Fruit fly (Drosophila melanogaster) whole organism, prepupa: ENCODE measurements around the gene Sirt7.

ENCODE experiments used
- CG10669 ChIP-seq: fragments of 200-800 bp; sonication (Bioruptor generic); optimal IDR thresholded peaks from 3 replicates; lab custom pipeline; 2018; ENCODE audit warnings: missing biosample characterization, mild to moderate bottlenecking, missing genetic modification characterization, moderate library complexity
- CG11762 ChIP-seq: fragments of 200-800 bp; sonication (Bioruptor generic); optimal IDR thresholded peaks from 3 replicates; lab custom pipeline; 2016; ENCODE audit warnings: missing biosample characterization, missing genetic modification characterization; ENCODE audit not compliant: insufficient read depth
- CG4318 ChIP-seq: fragments of 200-800 bp; sonication (Bioruptor generic); optimal IDR thresholded peaks from 3 replicates; lab custom pipeline; 2017; ENCODE audit warnings: missing biosample characterization, mild to moderate bottlenecking, missing genetic modification characterization
- CG6854 ChIP-seq: fragments of 200-800 bp; sonication (Bioruptor generic); optimal IDR thresholded peaks from 2 replicates; lab custom pipeline; 2017; ENCODE audit warnings: missing biosample characterization, mild to moderate bottlenecking, missing genetic modification characterization
- CG8319 ChIP-seq: fragments of 200-800 bp; sonication (Bioruptor generic); optimal IDR thresholded peaks from 3 replicates; lab custom pipeline; 2016; ENCODE audit warnings: missing biosample characterization, missing genetic modification characterization
- Eip75B ChIP-seq: fragments of 200-800 bp; sonication (Bioruptor generic); optimal IDR thresholded peaks from 3 replicates; lab custom pipeline; 2016; ENCODE audit warnings: missing biosample characterization, missing genetic modification characterization
- Ets21C ChIP-seq: fragments of 200-800 bp; sonication (Bioruptor generic); optimal IDR thresholded peaks from 3 replicates; lab custom pipeline; 2016; ENCODE audit warnings: missing biosample characterization, missing genetic modification characterization
- Gug ChIP-seq: fragments of 200-800 bp; sonication (Bioruptor generic); IDR thresholded peaks from 2 replicates; pipeline ENCODE4 v1.3.6; 2022; ENCODE audit warnings: missing biosample characterization, missing genetic modification characterization
- Hr4 ChIP-seq: fragments of 200-800 bp; sonication (Bioruptor generic); optimal IDR thresholded peaks from 3 replicates; lab custom pipeline; 2016; ENCODE audit warnings: missing biosample characterization, missing genetic modification characterization
- Lpt ChIP-seq: fragments of 200-800 bp; sonication (Bioruptor generic); optimal IDR thresholded peaks from 3 replicates; lab custom pipeline; 2016; ENCODE audit warnings: missing biosample characterization, missing genetic modification characterization
- Sox102F ChIP-seq: fragments of 200-800 bp; sonication (Bioruptor generic); optimal IDR thresholded peaks from 2 replicates; lab custom pipeline; 2016; ENCODE audit warnings: missing biosample characterization, mild to moderate bottlenecking, missing genetic modification characterization
- dsx ChIP-seq: fragments of 200-800 bp; optimal IDR thresholded peaks from 3 replicates; lab custom pipeline; 2019; ENCODE audit warnings: missing biosample characterization, mild to moderate bottlenecking, missing genetic modification characterization, moderate library complexity; ENCODE audit not compliant: poor library complexity, severe bottlenecking
- fkh ChIP-seq: fragments of 200-800 bp; sonication (Bioruptor generic); optimal IDR thresholded peaks from 3 replicates; lab custom pipeline; 2017; ENCODE audit warnings: missing biosample characterization, mild to moderate bottlenecking, missing genetic modification characterization, moderate library complexity
- ss ChIP-seq, 2 experiments: fragments of 200-800 bp; sonication (Bioruptor generic); optimal IDR thresholded peaks; 2 replicates in 1 of 2; 3 replicates in 1 of 2; lab custom pipeline; 2017 to 2018; ENCODE audit warnings: mild to moderate bottlenecking in 2 of 2, missing biosample characterization in 2 of 2, missing genetic modification characterization in 2 of 2, moderate library complexity in 1 of 2

DNA sequence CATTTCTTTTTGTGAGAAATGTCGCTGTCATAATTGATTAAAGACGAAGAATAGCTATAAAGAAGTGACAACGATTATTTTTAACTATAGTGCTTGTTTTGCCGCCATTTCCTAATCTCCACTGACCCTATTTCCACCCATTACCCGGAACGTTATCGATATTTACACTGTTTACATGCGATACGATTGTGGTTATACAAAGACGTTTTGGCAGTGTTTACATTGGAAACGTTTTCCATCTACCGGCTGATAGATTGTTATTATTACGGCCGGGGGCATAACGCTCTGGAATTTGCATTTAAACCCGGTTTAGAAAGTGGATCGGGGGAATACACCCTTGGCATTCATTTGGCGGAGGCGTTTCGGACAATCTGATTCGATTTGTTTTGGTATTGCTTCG lies 10.6 kb downstream of the Sirt7 start:
- peak; percentile 83 for TF ChIP-seq fkh (GFP tag; lab: Kevin White, UChicago)
- TF ChIP-seq Lpt (GFP tag; lab: Kevin White, UChicago): no peak
- no peak for TF ChIP-seq CG8319
- no peak for TF ChIP-seq Gug (GFP tag; lab: Robert Waterston, UW)
- no peak for TF ChIP-seq dsx
- TF ChIP-seq CG4318: no peak
- TF ChIP-seq CG11762 (GFP tag; lab: Kevin White, UChicago): no peak
- no peak for TF ChIP-seq ss (GFP tag; optimal IDR thresholded peaks at IDR 0.05; lab: Kevin White, UChicago)
- TF ChIP-seq Ets21C (GFP tag; lab: Kevin White, UChicago): no peak
- TF ChIP-seq CG10669 (GFP tag; lab: Kevin White, UChicago): no peak
- TF ChIP-seq Eip75B: no peak
- TF ChIP-seq Sox102F (GFP tag; lab: Kevin White, UChicago): no peak
- TF ChIP-seq CG6854 (GFP tag; lab: Kevin White, UChicago): no peak
- no peak for TF ChIP-seq Hr4 (GFP tag; lab: Kevin White, UChicago)
